Worm (Caenorhabditis elegans): Measurements from ENCODE around the gene srt-70.

ce11 chrV:5275426-5276007 is 16.2 kb upstream of the srt-70 start:
- TF ChIP-seq klf-2 (GFP tag; conservative IDR thresholded peaks at IDR 0.05) (no peak), T22C8.4 (GFP tag; IDR thresholded peaks at IDR 0.05) (no peak), ztf-29 (GFP tag; IDR thresholded peaks at IDR 0.05) (no peak), flt-1 (GFP tag; IDR thresholded peaks at IDR 0.05) (no peak), ref-1 (GFP tag; conservative IDR thresholded peaks at IDR 0.05) (no peak), tab-1 (GFP tag; IDR thresholded peaks at IDR 0.05) (no peak)
